Fruit fly (Drosophila melanogaster): ENCODE results near the gene Best1.

Best1 gene

DNA sequence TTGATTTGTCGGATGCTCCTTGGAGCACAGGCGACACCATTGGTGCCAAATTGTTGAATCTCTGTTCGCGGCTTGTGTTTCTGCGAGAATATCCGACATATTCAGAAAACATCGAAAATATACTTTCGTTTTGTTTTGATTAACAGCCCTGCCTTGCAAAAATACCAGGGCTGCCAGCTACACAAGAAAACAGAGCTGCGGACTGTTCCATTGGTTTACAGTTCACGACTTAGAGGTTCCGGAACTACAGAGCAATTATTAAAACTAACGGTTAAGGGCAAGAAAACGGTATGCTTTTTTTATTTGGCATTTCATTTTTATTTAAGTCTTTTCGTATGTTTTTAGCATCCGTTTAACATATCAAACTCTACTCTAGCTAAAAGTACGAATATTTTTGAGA is 9.1 kb downstream of the Best1 start, which contains the start of gene CG6254 (continued):
- TF ChIP-seq CG9797 (GFP tag; optimal IDR thresholded peaks at IDR 0.05) (no peak), CG13123 (GFP tag; optimal IDR thresholded peaks at IDR 0.05) (no peak), CG12391 (tag; optimal IDR thresholded peaks at IDR 0.05) (peak; percentile 45), Awh (GFP tag; IDR thresholded peaks at IDR 0.05) (no peak), Lhr (GFP tag; optimal IDR thresholded peaks at IDR 0.05) (no peak), Hr51 (GFP tag; optimal IDR thresholded peaks at IDR 0.05) (peak in 1 of 2 experiments; percentile 9), Lpt (GFP tag; optimal IDR thresholded peaks at IDR 0.05) (no peak), gcm (GFP tag; optimal IDR thresholded peaks at IDR 0.05) (no peak), CG31441 (GFP tag; IDR thresholded peaks at IDR 0.05) (no peak), Dp (GFP tag; optimal IDR thresholded peaks at IDR 0.05) (peak; percentile 23), CG10209 (GFP tag; optimal IDR thresholded peaks at IDR 0.05) (no peak), hth (optimal IDR thresholded peaks at IDR 0.05) (no peak), fru (optimal IDR thresholded peaks at IDR 0.05) (no peak), CG12769 (tag; optimal IDR thresholded peaks at IDR 0.05) (no peak), yki (optimal IDR thresholded peaks at IDR 0.05) (no peak), Chrac-16 (GFP tag; optimal IDR thresholded peaks at IDR 0.05) (peak; percentile 34), dpn (GFP tag; optimal IDR thresholded peaks at IDR 0.05) (peak in 1 of 2 experiments; percentile 47), fd64A (GFP tag; optimal IDR thresholded peaks at IDR 0.05) (no peak), CG2199 (GFP tag; IDR thresholded peaks at IDR 0.05) (peak; percentile 55; the same call in 1 of the 3 replicates), bbx (GFP tag; IDR thresholded peaks at IDR 0.05; ENCODE audit: partially characterized antibody) (0 out of 2 replicates have a peak, but pooled peaks have one; percentile 15), E2f1 (GFP tag; IDR thresholded peaks at IDR 0.05) (no peak), odd (GFP tag; optimal IDR thresholded peaks at IDR 0.05) (no peak), MBD-R2 (GFP tag; IDR thresholded peaks at IDR 0.05) (peak; percentile 99), toy (GFP tag; IDR thresholded peaks at IDR 0.05) (no peak), HLHmδ (GFP tag; optimal IDR thresholded peaks at IDR 0.05) (no peak), stc (GFP tag; IDR thresholded peaks at IDR 0.05) (no peak), Jarid2 (GFP tag; optimal IDR thresholded peaks at IDR 0.05) (no peak), CG15514 (GFP tag; optimal IDR thresholded peaks at IDR 0.05) (peak; percentile 100), Doc2 (GFP tag; IDR thresholded peaks at IDR 0.05) (no peak), CG5180 (GFP tag; optimal IDR thresholded peaks at IDR 0.05) (no peak), CG34422 (GFP tag; IDR thresholded peaks at IDR 0.05) (no peak), CG5953 (GFP tag; IDR thresholded peaks at IDR 0.05) (no peak), GATAe (GFP tag; conservative IDR thresholded peaks at IDR 0.05) (no peak), CTCF (GFP tag; optimal IDR thresholded peaks at IDR 0.05) (no peak), CG18011 (GFP tag; optimal IDR thresholded peaks at IDR 0.05) (no peak), emc (GFP tag; optimal IDR thresholded peaks at IDR 0.05) (no peak), ems (GFP tag; optimal IDR thresholded peaks at IDR 0.05) (peak; percentile 6), CG14014 (GFP tag; IDR thresholded peaks at IDR 0.05) (peak; percentile 64; the same call in 1 of the 2 replicates), CG7928 (GFP tag; optimal IDR thresholded peaks at IDR 0.05) (peak; percentile 100), zf30C (GFP tag; optimal IDR thresholded peaks at IDR 0.05) (no peak), BtbVII (GFP tag; optimal IDR thresholded peaks at IDR 0.05) (no peak), sna (GFP tag; IDR thresholded peaks at IDR 0.05; ENCODE audit: partially characterized antibody) (peak; percentile 22; the same call in 1 of the 2 replicates), CG18619 (GFP tag; optimal IDR thresholded peaks at IDR 0.05) (no peak), Bteb2 (GFP tag; optimal IDR thresholded peaks at IDR 0.05) (peak; percentile 36), Trl (optimal IDR thresholded peaks at IDR 0.05) (no peak), Trl (GFP tag; optimal IDR thresholded peaks at IDR 0.05) (peak; percentile 47), Max (GFP tag; optimal IDR thresholded peaks at IDR 0.05) (no peak), NC2α (GFP tag; optimal IDR thresholded peaks at IDR 0.05) (no peak), CG17359 (tag; optimal IDR thresholded peaks at IDR 0.05) (no peak), nau (GFP tag; optimal IDR thresholded peaks at IDR 0.05) (no peak), CG6272 (GFP tag; IDR thresholded peaks at IDR 0.05) (no peak), Antp (GFP tag; optimal IDR thresholded peaks at IDR 0.05) (peak; percentile 52), kah (GFP tag; optimal IDR thresholded peaks at IDR 0.05) (no peak)
